Worm (Caenorhabditis elegans) whole organism, L1 larva: ENCODE results near the gene nfm-1.

Source experiments
- ceh-90 ChIP-seq: sonication (generic microtip); optimal IDR thresholded peaks from 2 replicates; lab custom pipeline; 2016; ENCODE audit warnings: missing genetic modification characterization, missing compliant biosample characterization
- fkh-8 ChIP-seq: sonication (generic microtip); optimal IDR thresholded peaks from 2 replicates; lab custom pipeline; 2016; ENCODE audit warnings: mild to moderate bottlenecking, missing genetic modification characterization, missing compliant biosample characterization
- mep-1 ChIP-seq: fragments of 150-350 bp; optimal IDR thresholded peaks from 2 replicates; lab custom pipeline; 2014; ENCODE audit warnings: missing biosample characterization, missing genetic modification characterization
- sox-4 ChIP-seq: sonication (generic microtip); optimal IDR thresholded peaks from 2 replicates; lab custom pipeline; 2016; ENCODE audit warnings: missing genetic modification characterization, missing compliant biosample characterization

The nfm-1 gene

DNA sequence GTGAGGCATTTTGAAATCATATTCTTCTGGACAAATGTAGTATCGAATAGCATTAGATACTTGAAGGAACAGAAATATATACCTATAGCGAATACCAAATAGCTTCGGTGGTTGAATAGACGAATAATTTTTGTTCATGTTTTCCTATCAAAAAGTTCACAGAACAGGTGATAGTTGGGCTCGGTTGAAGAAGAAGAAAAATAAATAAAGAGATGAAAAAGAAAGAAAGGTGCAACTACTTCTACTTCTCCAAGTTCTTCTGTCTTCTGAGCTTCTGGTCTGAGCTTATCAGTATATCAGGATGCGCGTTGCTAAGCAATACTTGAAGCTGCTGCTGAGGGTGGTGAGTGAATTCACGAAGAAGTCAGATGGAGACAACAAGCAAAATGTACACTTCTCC is 54.7 kb downstream of the nfm-1 start, which contains the start of gene C23G10.10:
Gene C23G10.10, minus strand, starts transcription at position 101 of the 400 bp plus-strand sequence.
- TF ChIP-seq fkh-8 (tag; lab: Kevin White, UChicago) (peak; percentile 34), sox-4 (tag; lab: Kevin White, UChicago) (no peak), ceh-90 (tag; lab: Kevin White, UChicago) (no peak), mep-1 (no peak)
- TF ChIP-seq, all 84 proteins: peak for 1
